Worm (Caenorhabditis elegans) whole organism, L1 larva: ENCODE measurements around the gene lrpr-1.

Source experiments
- F16B12.6 ChIP-seq: fragments of 150-350 bp; optimal IDR thresholded peaks from 2 replicates; lab custom pipeline; 2014; ENCODE audit warnings: missing biosample characterization, missing genetic modification characterization
- ama-1 ChIP-seq: fragments of 150-350 bp; optimal IDR thresholded peaks from 2 replicates; lab custom pipeline; 2014
- ceh-8 ChIP-seq: fragments of 200-800 bp; sonication (Bioruptor generic); optimal IDR thresholded peaks from 2 replicates; lab custom pipeline; 2018; ENCODE audit warnings: mild to moderate bottlenecking, missing genetic modification characterization, moderate library complexity, missing compliant biosample characterization
- ceh-88 ChIP-seq: fragments of 200-800 bp; sonication (Bioruptor generic); IDR thresholded peaks from 2 replicates; pipeline ENCODE4 v1.3.6; 2022; ENCODE audit warnings: missing genetic modification characterization, missing compliant biosample characterization
- efl-3 ChIP-seq: fragments of 200-800 bp; sonication (Bioruptor generic); optimal IDR thresholded peaks from 2 replicates; lab custom pipeline; 2018; ENCODE audit warnings: mild to moderate bottlenecking, missing genetic modification characterization, missing compliant biosample characterization
- egl-13 ChIP-seq: sonication (generic microtip); optimal IDR thresholded peaks from 2 replicates; lab custom pipeline; 2016; ENCODE audit warnings: missing genotype, missing genetic modification reagents, missing genetic modification characterization, missing compliant biosample characterization
- egl-27 ChIP-seq, 2 experiments: fragments of 150-350 bp in 1 of 2; sonication (generic microtip); optimal IDR thresholded peaks; 3 replicates each; lab custom pipeline; 2017 to 2018; ENCODE audit warnings: missing biosample characterization in 2 of 2, missing genetic modification characterization in 2 of 2, missing genetic modification reagents in 2 of 2
- grh-1 ChIP-seq: fragments of 200-800 bp; sonication (Bioruptor generic); IDR thresholded peaks from 2 replicates; pipeline ENCODE4 v1.3.6; 2022; ENCODE audit warnings: missing genetic modification reagents, missing genetic modification characterization, missing compliant biosample characterization
- hlh-4 ChIP-seq: sonication (generic microtip); optimal IDR thresholded peaks from 2 replicates; lab custom pipeline; 2016; ENCODE audit warnings: mild to moderate bottlenecking, missing genetic modification characterization, missing compliant biosample characterization
- hpl-2 ChIP-seq: fragments of 150-350 bp; optimal IDR thresholded peaks from 2 replicates; lab custom pipeline; 2014; ENCODE audit warnings: missing biosample characterization, missing genetic modification reagents, missing genetic modification characterization
- lin-13 ChIP-seq: fragments of 150-350 bp; optimal IDR thresholded peaks from 2 replicates; lab custom pipeline; 2014; ENCODE audit warnings: missing biosample characterization, missing genetic modification reagents, missing genetic modification characterization
- lin-14 ChIP-seq: fragments of 200-800 bp; sonication (Bioruptor generic); optimal IDR thresholded peaks from 2 replicates; lab custom pipeline; 2018; ENCODE audit warnings: mild to moderate bottlenecking, missing genetic modification characterization, moderate library complexity, missing compliant biosample characterization
- lir-3 ChIP-seq: sonication (generic microtip); optimal IDR thresholded peaks from 2 replicates; lab custom pipeline; 2016; ENCODE audit warnings: mild to moderate bottlenecking, missing genetic modification characterization, moderate library complexity, missing compliant biosample characterization; ENCODE audit not compliant: poor library complexity
- mef-2 ChIP-seq: fragments of 150-350 bp; optimal IDR thresholded peaks from 2 replicates; lab custom pipeline; 2014; ENCODE audit warnings: missing biosample characterization, missing genetic modification characterization
- nhr-11 ChIP-seq: fragments of 150-350 bp; optimal IDR thresholded peaks from 2 replicates; lab custom pipeline; 2014; ENCODE audit warnings: missing biosample characterization, missing genetic modification characterization
- nhr-237 ChIP-seq: fragments of 150-350 bp; optimal IDR thresholded peaks from 2 replicates; lab custom pipeline; 2014; ENCODE audit warnings: missing biosample characterization, missing genetic modification characterization
- nhr-28 ChIP-seq: fragments of 150-350 bp; optimal IDR thresholded peaks from 2 replicates; lab custom pipeline; 2014; ENCODE audit warnings: missing biosample characterization, missing genetic modification characterization
- nhr-47 ChIP-seq: sonication (generic microtip); optimal IDR thresholded peaks from 2 replicates; lab custom pipeline; 2016; ENCODE audit warnings: mild to moderate bottlenecking, missing genetic modification characterization, moderate library complexity, missing compliant biosample characterization
- nhr-71 ChIP-seq: sonication (generic microtip); optimal IDR thresholded peaks from 2 replicates; lab custom pipeline; 2016; ENCODE audit warnings: mild to moderate bottlenecking, missing genetic modification characterization, moderate library complexity, missing compliant biosample characterization
- pag-3 ChIP-seq: sonication (generic microtip); optimal IDR thresholded peaks from 2 replicates; lab custom pipeline; 2017; ENCODE audit warnings: missing genetic modification characterization, mild to moderate bottlenecking, missing compliant biosample characterization, antibody characterized with exemption, borderline replicate concordance; ENCODE audit not compliant: insufficient read depth
- snpc-4 ChIP-seq: fragments of 150-350 bp; optimal IDR thresholded peaks from 2 replicates; lab custom pipeline; 2014; ENCODE audit warnings: missing biosample characterization, missing genetic modification characterization
- tbx-2 ChIP-seq: sonication (generic microtip); optimal IDR thresholded peaks from 2 replicates; lab custom pipeline; 2016; ENCODE audit warnings: missing genetic modification characterization, missing compliant biosample characterization
- unc-30 ChIP-seq: sonication (generic microtip); optimal IDR thresholded peaks from 2 replicates; lab custom pipeline; 2017; ENCODE audit warnings: missing biosample characterization, missing genetic modification characterization
- unc-86 ChIP-seq: sonication (generic microtip); optimal IDR thresholded peaks from 2 replicates; lab custom pipeline; 2016; ENCODE audit warnings: missing genetic modification characterization, missing compliant biosample characterization
- vab-15 ChIP-seq: sonication (generic microtip); optimal IDR thresholded peaks from 2 replicates; lab custom pipeline; 2017; ENCODE audit warnings: missing genotype, mild to moderate bottlenecking, missing genetic modification characterization, missing compliant biosample characterization
- zip-4 ChIP-seq: fragments of 200-800 bp; sonication (Bioruptor generic); optimal IDR thresholded peaks from 2 replicates; lab custom pipeline; 2018; ENCODE audit warnings: mild to moderate bottlenecking, missing genetic modification characterization, moderate library complexity, missing compliant biosample characterization

Gene lrpr-1

DNA sequence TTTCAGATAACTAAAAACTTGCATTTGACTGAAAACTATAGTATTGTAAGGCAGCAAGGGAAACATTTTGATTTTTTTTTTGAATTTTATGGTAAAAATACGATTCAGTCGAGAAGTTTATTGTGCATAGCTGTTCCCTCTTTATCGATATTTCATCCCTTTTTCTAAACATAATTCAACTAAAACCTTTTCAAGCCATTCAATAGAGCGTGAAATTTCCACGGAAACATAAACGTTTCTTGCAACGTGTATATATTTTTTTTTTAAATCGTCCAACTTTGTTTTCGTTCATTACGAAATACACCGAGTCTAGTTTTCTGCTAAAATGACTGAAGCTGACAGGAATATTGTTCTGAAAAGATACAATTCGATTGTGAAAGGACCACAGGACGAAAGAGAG lies 45.9 kb downstream of the lrpr-1 start, which contains the start of gene C02G6.2:
Gene C02G6.2, plus strand, starts transcription at position 301 of the 400 bp plus-strand sequence.
- TF ChIP-seq nhr-28 (tag; lab: Kevin White, UChicago) = no peak
- no peak for TF ChIP-seq ceh-8
- TF ChIP-seq unc-86 (tag; lab: Kevin White, UChicago) = no peak
- TF ChIP-seq grh-1 (GFP tag; lab: Robert Waterston, UW) = no peak
- no peak for TF ChIP-seq efl-3 (GFP tag; lab: Kevin White, UChicago)
- TF ChIP-seq nhr-11 (tag; lab: Kevin White, UChicago) = no peak
- TF ChIP-seq hlh-4 = no peak
- TF ChIP-seq lin-13 (GFP tag; lab: Kevin White, UChicago) = no peak
- TF ChIP-seq zip-4 = no peak
- no peak for TF ChIP-seq vab-15 (tag; lab: Kevin White, UChicago)
- no peak for TF ChIP-seq egl-13 (tag; lab: Kevin White, UChicago)
- TF ChIP-seq hpl-2 (GFP tag; lab: Kevin White, UChicago) = no peak
- no peak for TF ChIP-seq lir-3 (tag; lab: Kevin White, UChicago)
- TF ChIP-seq pag-3 (tag; lab: Kevin White, UChicago) = no peak
- no peak for TF ChIP-seq nhr-47 (tag; lab: Kevin White, UChicago)

DNA sequence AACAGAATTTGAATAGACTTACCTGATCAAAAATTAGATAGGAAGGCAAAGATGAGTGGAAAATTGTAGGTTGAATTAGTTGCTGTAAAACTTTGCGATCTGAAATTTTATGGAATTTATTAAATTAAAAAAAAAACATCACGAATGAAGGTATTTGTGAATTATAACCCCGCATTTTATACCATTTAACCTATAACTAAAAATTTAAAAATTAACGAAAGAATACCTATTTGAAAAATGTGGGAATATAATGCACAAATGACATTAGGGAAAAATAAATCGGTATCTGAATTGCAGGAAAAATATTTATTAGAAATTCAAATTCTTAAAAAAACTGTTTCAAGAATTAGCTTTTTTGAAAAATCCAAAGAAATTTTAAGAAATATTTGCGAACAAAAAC lies 48.5 kb downstream of the lrpr-1 start, which contains the start of gene F26F12.4:
Gene F26F12.4, minus strand, starts transcription at position 101 of the 400 bp plus-strand sequence.
- TF ChIP-seq hpl-2 (GFP tag; lab: Kevin White, UChicago) (no peak), egl-13 (tag; lab: Kevin White, UChicago) (no peak), egl-27 (tag; optimal IDR thresholded peaks at IDR 0.05; lab: Kevin White, UChicago) (no peak), tbx-2 (tag; lab: Kevin White, UChicago) (no peak), ama-1 (lab: Kevin White, UChicago) (no peak), F16B12.6 (tag; lab: Kevin White, UChicago) (no peak), hlh-4 (no peak), snpc-4 (tag; lab: Kevin White, UChicago) (no peak), unc-30 (tag; lab: Kevin White, UChicago) (no peak), mef-2 (no peak), nhr-237 (tag; lab: Kevin White, UChicago) (no peak)

DNA sequence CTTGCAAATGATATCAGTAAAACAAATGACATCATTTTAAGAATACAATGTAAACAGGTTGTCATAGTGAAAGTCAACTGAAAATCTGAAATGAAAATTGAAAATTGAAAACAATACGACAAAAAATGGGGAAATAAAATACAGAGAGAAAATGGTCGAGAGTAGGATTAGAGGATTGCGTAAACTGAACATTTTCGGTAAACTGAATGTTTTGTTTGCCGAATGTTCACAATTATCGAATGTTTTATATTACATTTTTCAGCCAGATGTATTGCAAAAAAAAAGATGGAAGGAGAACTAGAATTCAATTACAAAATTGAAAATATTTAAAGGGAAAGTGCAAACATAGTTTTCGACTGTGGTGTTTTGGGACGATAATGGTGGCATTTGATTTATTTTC lies 52.6 kb downstream of the lrpr-1 start, which contains the start of gene F26F12.5:
Gene F26F12.5, minus strand, starts transcription at position 101 of the 400 bp plus-strand sequence.
- TF ChIP-seq zip-4 (no peak), nhr-71 (tag; lab: Kevin White, UChicago) (no peak), egl-13 (tag; lab: Kevin White, UChicago) (no peak), lin-14 (GFP tag; lab: Kevin White, UChicago) (no peak), ceh-88 (GFP tag; lab: Robert Waterston, UW) (no peak), efl-3 (GFP tag; lab: Kevin White, UChicago) (no peak), nhr-11 (tag; lab: Kevin White, UChicago) (no peak)
